Fruit fly (Drosophila melanogaster) whole organism, embryonic: ENCODE data around the gene CG18563.
A peak's percentile ranks its signal among the peaks of the same experiment; 100 is the strongest.

Experiments
- Awh ChIP-seq: fragments of 200-800 bp; sonication (Bioruptor generic); IDR thresholded peaks from 2 replicates; pipeline ENCODE4, ENCODE4 v1.3.6; 2022; ENCODE audit warnings: missing biosample characterization, missing genetic modification characterization
- BEAF-32 ChIP-seq: fragments of 200-800 bp; sonication (Bioruptor generic); optimal IDR thresholded peaks from 3 replicates; lab custom pipeline; 2017; ENCODE audit warnings: missing biosample characterization, missing genetic modification characterization, mild to moderate bottlenecking, moderate library complexity, missing genetic modification reagents
- CG10366 ChIP-seq: fragments of 200-800 bp; sonication (Bioruptor generic); IDR thresholded peaks from 2 replicates; pipeline ENCODE4 v1.3.6; 2022; ENCODE audit warnings: missing biosample characterization, missing genetic modification characterization
- CG10654 ChIP-seq: fragments of 200-800 bp; sonication (Bioruptor generic); optimal IDR thresholded peaks from 2 replicates; lab custom pipeline; 2016; ENCODE audit warnings: missing biosample characterization, missing genetic modification characterization
- CG12219 ChIP-seq: fragments of 200-800 bp; sonication (Bioruptor generic); optimal IDR thresholded peaks from 3 replicates; lab custom pipeline; 2018; ENCODE audit warnings: missing biosample characterization, mild to moderate bottlenecking, missing genetic modification characterization
- CG1233 ChIP-seq: fragments of 200-800 bp; sonication (Bioruptor generic); optimal IDR thresholded peaks from 4 replicates; lab custom pipeline; 2018; ENCODE audit warnings: missing biosample characterization, mild to moderate bottlenecking, missing genetic modification characterization
- CG13894 ChIP-seq: fragments of 200-800 bp; sonication (Bioruptor generic); optimal IDR thresholded peaks from 3 replicates; lab custom pipeline; 2018; ENCODE audit warnings: missing biosample characterization, mild to moderate bottlenecking, missing genetic modification characterization, moderate library complexity
- CG15269 ChIP-seq: fragments of 200-800 bp; sonication (Bioruptor generic); optimal IDR thresholded peaks from 2 replicates; lab custom pipeline; 2018; ENCODE audit warnings: missing biosample characterization, mild to moderate bottlenecking, missing genetic modification characterization, moderate library complexity
- CG1529 ChIP-seq: fragments of 200-800 bp; sonication (Bioruptor generic); optimal IDR thresholded peaks from 3 replicates; lab custom pipeline; 2018; ENCODE audit warnings: missing biosample characterization, missing genetic modification characterization
- CG17385 ChIP-seq: fragments of 200-800 bp; sonication (Bioruptor generic); optimal IDR thresholded peaks from 3 replicates; lab custom pipeline; 2018; ENCODE audit warnings: missing biosample characterization, mild to moderate bottlenecking, missing genetic modification characterization
- CG18619 ChIP-seq: fragments of 200-800 bp; sonication (Bioruptor generic); optimal IDR thresholded peaks from 3 replicates; lab custom pipeline; 2017; ENCODE audit warnings: missing biosample characterization, mild to moderate bottlenecking, missing genetic modification characterization
- CG2120 ChIP-seq: fragments of 200-800 bp; sonication (Bioruptor generic); optimal IDR thresholded peaks from 3 replicates; lab custom pipeline; 2016; ENCODE audit warnings: missing biosample characterization, missing genetic modification characterization
- CG30431 ChIP-seq: fragments of 200-800 bp; sonication (Bioruptor generic); optimal IDR thresholded peaks from 2 replicates; lab custom pipeline; 2017; ENCODE audit warnings: missing biosample characterization, missing genetic modification characterization
- CG3995 ChIP-seq: fragments of 200-800 bp; sonication (Bioruptor generic); optimal IDR thresholded peaks from 3 replicates; lab custom pipeline; 2016; ENCODE audit warnings: missing biosample characterization, missing genetic modification characterization
- CG4617 ChIP-seq: fragments of 200-800 bp; sonication (Bioruptor generic); optimal IDR thresholded peaks from 3 replicates; lab custom pipeline; 2016; ENCODE audit warnings: missing biosample characterization, missing genetic modification characterization, borderline replicate concordance
- CG6683 ChIP-seq: fragments of 200-800 bp; sonication (Bioruptor generic); optimal IDR thresholded peaks from 2 replicates; lab custom pipeline; 2017; ENCODE audit warnings: missing biosample characterization, mild to moderate bottlenecking, missing genetic modification characterization, missing genetic modification reagents
- Doc2 ChIP-seq: fragments of 200-800 bp; sonication (Bioruptor generic); IDR thresholded peaks from 2 replicates; pipeline ENCODE4 v1.3.6; 2022; ENCODE audit warnings: missing biosample characterization, missing genetic modification characterization
- E2f2 ChIP-seq: fragments of 200-800 bp; sonication (Bioruptor generic); IDR thresholded peaks from 2 replicates; pipeline ENCODE4 v1.3.6; 2022; ENCODE audit warnings: missing biosample characterization, missing genetic modification characterization
- H15 ChIP-seq: fragments of 200-800 bp; sonication (Bioruptor generic); IDR thresholded peaks from 3 replicates; pipeline ENCODE4 v1.3.6; 2022; ENCODE audit warnings: missing biosample characterization, missing genetic modification characterization
- Hand ChIP-seq: fragments of 200-800 bp; sonication (Bioruptor generic); optimal IDR thresholded peaks from 2 replicates; lab custom pipeline; 2017; ENCODE audit warnings: mild to moderate bottlenecking, missing biosample characterization, missing genetic modification reagents, missing genetic modification characterization
- Nf-YC ChIP-seq: fragments of 200-800 bp; optimal IDR thresholded peaks from 3 replicates; lab custom pipeline; 2019; ENCODE audit warnings: missing biosample characterization, mild to moderate bottlenecking, missing genetic modification characterization, moderate library complexity
- Oli ChIP-seq: fragments of 200-800 bp; sonication (Bioruptor generic); optimal IDR thresholded peaks from 2 replicates; lab custom pipeline; 2018; ENCODE audit warnings: missing biosample characterization, mild to moderate bottlenecking, missing genetic modification characterization, moderate library complexity
- Sin3A ChIP-seq: fragments of >200 bp; optimal IDR thresholded peaks from 2 replicates; lab custom pipeline; 2018
- Six4 ChIP-seq: fragments of 200-800 bp; sonication (Bioruptor generic); optimal IDR thresholded peaks from 2 replicates; lab custom pipeline; 2016; ENCODE audit warnings: missing biosample characterization, missing genetic modification characterization
- bbx ChIP-seq: fragments of 200-800 bp; sonication (Bioruptor generic); IDR thresholded peaks from 2 replicates; pipeline ENCODE4 v1.3.6; 2022; ENCODE audit warnings: missing biosample characterization, missing genetic modification characterization; ENCODE audit not compliant: partially characterized antibody
- cwo ChIP-seq: fragments of 200-800 bp; sonication (Bioruptor generic); optimal IDR thresholded peaks from 3 replicates; lab custom pipeline; 2017; ENCODE audit warnings: missing biosample characterization, missing genetic modification characterization, mild to moderate bottlenecking, moderate library complexity, missing genetic modification reagents
- dmrt99B ChIP-seq: fragments of 200-800 bp; sonication (Bioruptor generic); optimal IDR thresholded peaks from 2 replicates; lab custom pipeline; 2018; ENCODE audit warnings: missing biosample characterization, mild to moderate bottlenecking, missing genetic modification characterization, moderate library complexity
- fd96Cb ChIP-seq: fragments of 200-800 bp; sonication (Bioruptor generic); optimal IDR thresholded peaks from 2 replicates; lab custom pipeline; 2018; ENCODE audit warnings: missing biosample characterization, mild to moderate bottlenecking, missing genetic modification characterization, moderate library complexity
- gcm2 ChIP-seq: fragments of 200-800 bp; sonication (Bioruptor generic); optimal IDR thresholded peaks from 2 replicates; lab custom pipeline; 2016; ENCODE audit warnings: missing biosample characterization, missing genetic modification characterization
- h ChIP-seq: fragments of >200 bp; optimal IDR thresholded peaks from 2 replicates; lab custom pipeline; 2017
- hb ChIP-seq: fragments of 200-800 bp; sonication (Bioruptor generic); IDR thresholded peaks from 3 replicates; pipeline ENCODE4 v1.3.6; 2022; ENCODE audit warnings: missing biosample characterization, missing genetic modification characterization; ENCODE audit not compliant: partially characterized antibody
- hth ChIP-seq: fragments of >200 bp; optimal IDR thresholded peaks from 2 replicates; lab custom pipeline; 2017; ENCODE audit warnings: inconsistent platforms
- kni ChIP-seq: fragments of 200-800 bp; sonication (Bioruptor generic); optimal IDR thresholded peaks from 3 replicates; lab custom pipeline; 2017; ENCODE audit warnings: mild to moderate bottlenecking, missing biosample characterization, missing genetic modification reagents, missing genetic modification characterization
- mld ChIP-seq: fragments of 200-800 bp; sonication (Bioruptor generic); IDR thresholded peaks from 3 replicates; pipeline ENCODE4 v1.3.6; 2022; ENCODE audit warnings: missing biosample characterization, missing genetic modification characterization; ENCODE audit not compliant: partially characterized antibody
- nerfin-1 ChIP-seq: fragments of 200-800 bp; sonication (Bioruptor generic); optimal IDR thresholded peaks from 3 replicates; lab custom pipeline; 2019; ENCODE audit warnings: missing biosample characterization, mild to moderate bottlenecking, missing genetic modification characterization, moderate library complexity
- org-1 ChIP-seq: fragments of 200-800 bp; sonication (Bioruptor generic); optimal IDR thresholded peaks from 2 replicates; lab custom pipeline; 2017; ENCODE audit warnings: missing biosample characterization, missing genetic modification characterization
- pan ChIP-seq, 4 experiments: fragments of >200 bp in 3 of 4; fragments of 200-800 bp in 1 of 4; sonication (Bioruptor generic) in 1 of 4; optimal IDR thresholded peaks in 3 of 4; IDR thresholded peaks in 1 of 4; 2 replicates each; pipeline versions ENCODE4 v1.3.6 to Lab custom; 2017 to 2022; ENCODE audit warnings: missing biosample characterization in 2 of 4, missing genetic modification characterization in 2 of 4, mixed read lengths in 1 of 4
- peb ChIP-seq: fragments of 200-800 bp; sonication (Bioruptor generic); IDR thresholded peaks from 2 replicates; pipeline ENCODE4 v1.3.6; 2022; ENCODE audit warnings: missing biosample characterization, missing genetic modification characterization
- pita ChIP-seq: fragments of 200-800 bp; sonication (Bioruptor generic); optimal IDR thresholded peaks from 2 replicates; lab custom pipeline; 2017; ENCODE audit warnings: missing biosample characterization, mild to moderate bottlenecking, missing genetic modification characterization
- rib ChIP-seq: fragments of 200-800 bp; sonication (Bioruptor generic); IDR thresholded peaks from 2 replicates; pipeline ENCODE4 v1.3.6; 2022; ENCODE audit warnings: missing biosample characterization, missing genetic modification characterization
- run ChIP-seq: fragments of 200-800 bp; sonication (Bioruptor generic); optimal IDR thresholded peaks from 3 replicates; lab custom pipeline; 2018; ENCODE audit warnings: missing biosample characterization, mild to moderate bottlenecking, missing genetic modification characterization
- shn ChIP-seq: fragments of 200-800 bp; sonication (Bioruptor generic); optimal IDR thresholded peaks from 3 replicates; lab custom pipeline; 2016; ENCODE audit warnings: missing biosample characterization, missing genetic modification characterization
- sob ChIP-seq: fragments of 200-800 bp; sonication (Bioruptor generic); IDR thresholded peaks from 2 replicates; pipeline ENCODE4 v1.3.6; 2022; ENCODE audit warnings: missing biosample characterization, missing genetic modification characterization
- tin ChIP-seq: fragments of 200-800 bp; sonication (Bioruptor generic); optimal IDR thresholded peaks from 3 replicates; lab custom pipeline; 2016; ENCODE audit warnings: missing biosample characterization, missing genetic modification characterization
- trh ChIP-seq: fragments of 200-800 bp; sonication (Bioruptor generic); optimal IDR thresholded peaks from 2 replicates; lab custom pipeline; 2016; ENCODE audit warnings: missing biosample characterization, missing genetic modification characterization
- tup ChIP-seq: fragments of 200-800 bp; sonication (Bioruptor generic); optimal IDR thresholded peaks from 2 replicates; lab custom pipeline; 2016; ENCODE audit warnings: missing biosample characterization, mild to moderate bottlenecking, missing genetic modification characterization, moderate library complexity
- twi ChIP-seq: fragments of 200-800 bp; optimal IDR thresholded peaks from 2 replicates; lab custom pipeline; 2019; ENCODE audit warnings: missing biosample characterization, mild to moderate bottlenecking, missing genetic modification characterization, moderate library complexity
- vvl ChIP-seq: fragments of 200-800 bp; sonication (Bioruptor generic); IDR thresholded peaks from 2 replicates; pipeline ENCODE4 v1.3.6; 2022; ENCODE audit warnings: missing biosample characterization, missing genetic modification characterization

CG18563 gene

dm6 chr2L:17450505-17451415, 7.1 kb downstream of the CG18563 start (continued):
- TF ChIP-seq Hand (GFP tag; lab: Kevin White, UChicago): peak; percentile 5
- peak; percentile 24 for TF ChIP-seq CG6683
- TF ChIP-seq tin: peak; percentile 19
- TF ChIP-seq gcm2: peak; percentile 2
- TF ChIP-seq CG2120 (GFP tag; lab: Kevin White, UChicago): peak; percentile 80
- no peak for TF ChIP-seq vvl (GFP tag; lab: Robert Waterston, UW)
- TF ChIP-seq CG15269 (tag; lab: Kevin White, UChicago): peak; percentile 75
- peak; percentile 13 for TF ChIP-seq nerfin-1 (tag; lab: Kevin White, UChicago)
- peak; percentile 42 for TF ChIP-seq cwo
- no peak for TF ChIP-seq Doc2
- TF ChIP-seq CG13894 (tag; lab: Kevin White, UChicago): peak; percentile 69
- no peak for TF ChIP-seq pan (optimal IDR thresholded peaks at IDR 0.05; lab: Kevin White, UChicago)
- TF ChIP-seq pan (GFP tag; optimal IDR thresholded peaks at IDR 0.05 in 1 of 2, IDR thresholded peaks at IDR 0.05 in 1 of 2): peak in 1 of 2 experiments; percentile 76
- TF ChIP-seq Nf-YC (tag; lab: Kevin White, UChicago): peak; percentile 43
- TF ChIP-seq pita: no peak
- peak; percentile 40 for TF ChIP-seq org-1 (GFP tag; lab: Kevin White, UChicago)
- no peak for TF ChIP-seq hth (lab: Kevin White, UChicago)
- peak; percentile 73 for TF ChIP-seq dmrt99B (tag; lab: Kevin White, UChicago)
- no peak for TF ChIP-seq h
- no peak for TF ChIP-seq BEAF-32 (GFP tag; lab: Kevin White, UChicago)
- TF ChIP-seq peb (GFP tag; lab: Robert Waterston, UW): no peak
- 0 out of 3 replicates have a peak, but pooled peaks have one; percentile 27 for TF ChIP-seq H15 (GFP tag; lab: Robert Waterston, UW)
- no peak for TF ChIP-seq bbx (GFP tag; lab: Robert Waterston, UW)
- peak; percentile 17 for TF ChIP-seq Six4 (GFP tag; lab: Kevin White, UChicago)
- no peak for TF ChIP-seq CG30431 (GFP tag; lab: Kevin White, UChicago)
- no peak for TF ChIP-seq trh (GFP tag; lab: Kevin White, UChicago)
- TF ChIP-seq CG3995 (GFP tag; lab: Kevin White, UChicago): peak; percentile 14
- peak; percentile 35 for TF ChIP-seq fd96Cb (tag; lab: Kevin White, UChicago)
- no peak for TF ChIP-seq hb (GFP tag; lab: Robert Waterston, UW)
- peak; percentile 10; the same call in 1 of the 2 replicates for TF ChIP-seq rib
- TF ChIP-seq tup (GFP tag; lab: Kevin White, UChicago): no peak
- TF ChIP-seq sob (GFP tag; lab: Robert Waterston, UW): peak; percentile 50; the same call in 1 of the 2 replicates
- TF ChIP-seq kni: no peak
- peak; percentile 63 for TF ChIP-seq CG1233
- no peak for TF ChIP-seq Sin3A
- peak; percentile 9 for TF ChIP-seq CG1529 (GFP tag; lab: Kevin White, UChicago)
- peak; percentile 50 for TF ChIP-seq CG17385 (GFP tag; lab: Kevin White, UChicago)
- peak; percentile 23; the same call in 1 of the 2 replicates for TF ChIP-seq CG10366
- TF ChIP-seq CG12219: peak; percentile 20
- TF ChIP-seq mld (GFP tag; lab: Robert Waterston, UW): no peak
- TF ChIP-seq E2f2: peak; percentile 41; the same call in 1 of the 2 replicates
- TF ChIP-seq Awh (GFP tag; lab: Robert Waterston, UW): no peak
- TF ChIP-seq run (tag; lab: Kevin White, UChicago): peak; percentile 49
- peak; percentile 8 for TF ChIP-seq CG4617 (GFP tag; lab: Kevin White, UChicago)
- TF ChIP-seq Oli (tag; lab: Kevin White, UChicago): peak; percentile 72
- peak; percentile 68 for TF ChIP-seq CG18619
- TF ChIP-seq CG10654 (GFP tag; lab: Kevin White, UChicago): peak; percentile 32
- no peak for TF ChIP-seq twi
- TF ChIP-seq shn: peak; percentile 36
